Fruit fly (Drosophila melanogaster): ENCODE measurements around the gene COX4.

The COX4 gene

dm6 chr2L:19935085-19935846 lies 23.2 kb upstream of the COX4 start:
- TF ChIP-seq Drgx (GFP tag; IDR thresholded peaks at IDR 0.05), result peak; percentile 44; the same call in 1 of the 2 replicates
- TF ChIP-seq CG2199 (GFP tag; IDR thresholded peaks at IDR 0.05), result peak; percentile 92
- peak; percentile 82 for TF ChIP-seq CG10543 (GFP tag; optimal IDR thresholded peaks at IDR 0.05)
- peak in 1 of 2 experiments; percentile 24 for TF ChIP-seq Trl (optimal IDR thresholded peaks at IDR 0.05)
- TF ChIP-seq Trl (GFP tag; optimal IDR thresholded peaks at IDR 0.05), result peak; percentile 9
- TF ChIP-seq caup (GFP tag; optimal IDR thresholded peaks at IDR 0.05; ENCODE audit: severe bottlenecking), result peak; percentile 29
- peak; percentile 80 for TF ChIP-seq CG5180 (GFP tag; optimal IDR thresholded peaks at IDR 0.05)
- no peak for TF ChIP-seq pan (optimal IDR thresholded peaks at IDR 0.05)
- peak in 1 of 2 experiments; percentile 33 for TF ChIP-seq pan (GFP tag; optimal IDR thresholded peaks at IDR 0.05 in 1 of 2, IDR thresholded peaks at IDR 0.05 in 1 of 2)
- no peak for TF ChIP-seq CkIIα-i1 (GFP tag; IDR thresholded peaks at IDR 0.05)
- TF ChIP-seq CG2129 (GFP tag; IDR thresholded peaks at IDR 0.05; ENCODE audit: partially characterized antibody), result no peak
- peak; percentile 36 for TF ChIP-seq gro (GFP tag; optimal IDR thresholded peaks at IDR 0.05)
- TF ChIP-seq lov (optimal IDR thresholded peaks at IDR 0.05), result no peak
- TF ChIP-seq lov (GFP tag; IDR thresholded peaks at IDR 0.05), result 0 out of 3 replicates have a peak, but pooled peaks have one; percentile 34
- TF ChIP-seq CG11560 (tag; IDR thresholded peaks at IDR 0.05), result no peak
- no peak for TF ChIP-seq CG8290 (GFP tag; optimal IDR thresholded peaks at IDR 0.05)
- peak; percentile 13 to 87 for TF ChIP-seq CG8290 (tag; optimal IDR thresholded peaks at IDR 0.05)
- TF ChIP-seq CG14050 (GFP tag; IDR thresholded peaks at IDR 0.05), result 0 out of 3 replicates have a peak, but pooled peaks have one; percentile 21
- no peak for TF ChIP-seq ro (GFP tag; IDR thresholded peaks at IDR 0.05)
- TF ChIP-seq CoRest (tag; optimal IDR thresholded peaks at IDR 0.05), result peak; percentile 10
- no peak for TF ChIP-seq Ssrp (tag; optimal IDR thresholded peaks at IDR 0.05)
- TF ChIP-seq H15 (GFP tag; IDR thresholded peaks at IDR 0.05), result no peak
- TF ChIP-seq CG42726 (GFP tag; IDR thresholded peaks at IDR 0.05; ENCODE audit: partially characterized antibody), result peak; percentile 81
- TF ChIP-seq CG13424 (tag; optimal IDR thresholded peaks at IDR 0.05), result peak; percentile 24
- peak; percentile 55; the same call in 1 of the 2 replicates for TF ChIP-seq tna (GFP tag; IDR thresholded peaks at IDR 0.05; ENCODE audit: partially characterized antibody)
- peak; percentile 9 for TF ChIP-seq CHES-1-like (GFP tag; optimal IDR thresholded peaks at IDR 0.05)
- TF ChIP-seq CG13894 (tag; optimal IDR thresholded peaks at IDR 0.05), result peak; percentile 29
- peak; percentile 51 for TF ChIP-seq NFAT (GFP tag; IDR thresholded peaks at IDR 0.05)
- TF ChIP-seq Mrtf (GFP tag; IDR thresholded peaks at IDR 0.05), result no peak
- TF ChIP-seq twi (tag; optimal IDR thresholded peaks at IDR 0.05), result peak; percentile 14
- no peak for TF ChIP-seq CG7372 (GFP tag; IDR thresholded peaks at IDR 0.05)
- 0 out of 3 replicates have a peak, but pooled peaks have one; percentile 22 for TF ChIP-seq sr (GFP tag; IDR thresholded peaks at IDR 0.05)
- TF ChIP-seq CG32767 (GFP tag; IDR thresholded peaks at IDR 0.05), result peak; percentile 23; the same call in 1 of the 2 replicates
- TF ChIP-seq CG12071 (GFP tag; optimal IDR thresholded peaks at IDR 0.05), result peak; percentile 30
- no peak for TF ChIP-seq yki (optimal IDR thresholded peaks at IDR 0.05)
- no peak for TF ChIP-seq CG1602 (GFP tag; optimal IDR thresholded peaks at IDR 0.05)
- 0 out of 3 replicates have a peak, but pooled peaks have one; percentile 25 for TF ChIP-seq CG11695 (GFP tag; IDR thresholded peaks at IDR 0.05)
- TF ChIP-seq jing (GFP tag; optimal IDR thresholded peaks at IDR 0.05), result peak; percentile 26
- peak; percentile 40 for TF ChIP-seq CG6854 (GFP tag; optimal IDR thresholded peaks at IDR 0.05)
- peak; percentile 81 for TF ChIP-seq HLHmδ (GFP tag; optimal IDR thresholded peaks at IDR 0.05)
- TF ChIP-seq Awh (GFP tag; IDR thresholded peaks at IDR 0.05), result no peak
- peak; percentile 87 for TF ChIP-seq Med (GFP tag)
- peak; percentile 31 for TF ChIP-seq CG12659 (GFP tag; optimal IDR thresholded peaks at IDR 0.05)
- peak; percentile 18 for TF ChIP-seq CG15479 (GFP tag; optimal IDR thresholded peaks at IDR 0.05)
- no peak for TF ChIP-seq h (optimal IDR thresholded peaks at IDR 0.05)
- TF ChIP-seq CG1603 (tag; optimal IDR thresholded peaks at IDR 0.05), result peak; percentile 40
- 0 out of 2 replicates have a peak, but pooled peaks have one; percentile 13 for TF ChIP-seq H2.0 (GFP tag; IDR thresholded peaks at IDR 0.05)
- TF ChIP-seq CG15269 (tag; optimal IDR thresholded peaks at IDR 0.05), result peak; percentile 49
- peak; percentile 74; the same call in 2 of the 3 replicates for TF ChIP-seq otp (GFP tag; IDR thresholded peaks at IDR 0.05)
- peak; percentile 44; the same call in 1 of the 3 replicates for TF ChIP-seq Dbx (GFP tag; IDR thresholded peaks at IDR 0.05)
